Worm (Caenorhabditis elegans): Measurements from ENCODE around the gene lin-15A.

- TF ChIP-seq T22C8.4 (GFP tag; IDR thresholded peaks at IDR 0.05) (no peak), tab-1 (GFP tag; IDR thresholded peaks at IDR 0.05) (no peak), flt-1 (GFP tag; IDR thresholded peaks at IDR 0.05) (no peak), ztf-23 (GFP tag; IDR thresholded peaks at IDR 0.05) (no peak), ztf-29 (GFP tag; IDR thresholded peaks at IDR 0.05) (no peak)
Observed at ce11 chrX:15757169-15757568, 25.4 kb downstream of the lin-15A start, which contains the start of gene wrt-4.
